Worm (Caenorhabditis elegans) whole organism, midembryonic: ENCODE results near the gene wee-1.1.

Source experiments
- T22C8.4 ChIP-seq: fragments of 200-800 bp; sonication (Bioruptor generic); IDR thresholded peaks from 2 replicates; pipeline ENCODE4 v1.3.6; 2022; ENCODE audit warnings: missing genetic modification characterization, missing compliant biosample characterization
- cog-1 ChIP-seq: sonication (generic microtip); optimal IDR thresholded peaks from 2 replicates; lab custom pipeline; 2016; ENCODE audit warnings: missing genetic modification characterization, missing compliant biosample characterization
- flt-1 ChIP-seq: fragments of 200-800 bp; sonication (Bioruptor generic); IDR thresholded peaks from 2 replicates; pipeline ENCODE4 v1.3.6; 2022; ENCODE audit warnings: missing genetic modification characterization, missing compliant biosample characterization
- klf-2 ChIP-seq: fragments of 200-800 bp; sonication (Bioruptor generic); conservative IDR thresholded peaks from 2 replicates; pipeline ENCODE4 v1.3.6; 2022; ENCODE audit warnings: missing genetic modification reagents, missing genetic modification characterization, missing compliant biosample characterization
- med-1 ChIP-seq: sonication (generic microtip); optimal IDR thresholded peaks from 2 replicates; lab custom pipeline; 2017; ENCODE audit warnings: missing genetic modification characterization, mild to moderate bottlenecking, missing compliant biosample characterization, antibody characterized with exemption, missing genetic modification reagents; ENCODE audit not compliant: insufficient read depth
- ref-1 ChIP-seq: fragments of 200-800 bp; sonication (Bioruptor generic); conservative IDR thresholded peaks from 2 replicates; pipeline ENCODE4 v1.3.6; 2022; ENCODE audit warnings: missing genetic modification reagents, missing genetic modification characterization, missing compliant biosample characterization
- tab-1 ChIP-seq: fragments of 200-800 bp; sonication (Bioruptor generic); IDR thresholded peaks from 2 replicates; pipeline ENCODE4 v1.3.6; 2022; ENCODE audit warnings: missing genetic modification characterization, missing compliant biosample characterization
- ztf-23 ChIP-seq: fragments of 200-800 bp; sonication (Bioruptor generic); IDR thresholded peaks from 2 replicates; pipeline ENCODE4 v1.3.6; 2022; ENCODE audit warnings: missing genetic modification reagents, missing genetic modification characterization, missing compliant biosample characterization
- ztf-29 ChIP-seq: fragments of 200-800 bp; sonication (Bioruptor generic); IDR thresholded peaks from 2 replicates; pipeline ENCODE4 v1.3.6; 2022; ENCODE audit warnings: missing genetic modification reagents, missing genetic modification characterization, missing compliant biosample characterization

Gene wee-1.1

DNA sequence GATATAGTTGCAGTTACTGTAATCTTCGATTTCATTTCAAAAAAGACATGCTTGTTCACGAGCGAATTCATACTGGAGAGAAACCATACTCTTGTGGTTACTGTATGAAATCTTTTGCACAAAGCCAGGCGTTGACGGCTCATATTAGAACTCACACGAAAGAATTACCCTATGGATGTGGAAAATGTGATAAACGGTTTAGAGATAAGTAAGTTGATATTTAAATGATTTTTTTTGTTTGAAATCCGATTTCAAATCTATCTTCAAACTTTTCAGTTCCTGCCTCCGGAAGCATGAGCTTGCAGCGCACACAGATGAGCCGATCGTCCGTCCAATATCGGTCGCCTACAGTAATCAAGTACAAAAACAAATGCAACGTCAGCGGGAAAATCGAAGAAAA, 24.5 kb downstream of the wee-1.1 start:
- no peak for TF ChIP-seq med-1 (GFP tag; lab: Kevin White, UChicago)
- TF ChIP-seq tab-1 (GFP tag; lab: Robert Waterston, UW), result no peak
- TF ChIP-seq T22C8.4 (GFP tag; lab: Robert Waterston, UW), result no peak
- no peak for TF ChIP-seq ztf-29 (GFP tag; lab: Robert Waterston, UW)
- TF ChIP-seq ztf-23, result no peak
- TF ChIP-seq flt-1 (GFP tag; lab: Robert Waterston, UW), result no peak
- no peak for TF ChIP-seq ref-1
- TF ChIP-seq cog-1, result no peak
- no peak for TF ChIP-seq klf-2 (GFP tag; lab: Robert Waterston, UW)

DNA sequence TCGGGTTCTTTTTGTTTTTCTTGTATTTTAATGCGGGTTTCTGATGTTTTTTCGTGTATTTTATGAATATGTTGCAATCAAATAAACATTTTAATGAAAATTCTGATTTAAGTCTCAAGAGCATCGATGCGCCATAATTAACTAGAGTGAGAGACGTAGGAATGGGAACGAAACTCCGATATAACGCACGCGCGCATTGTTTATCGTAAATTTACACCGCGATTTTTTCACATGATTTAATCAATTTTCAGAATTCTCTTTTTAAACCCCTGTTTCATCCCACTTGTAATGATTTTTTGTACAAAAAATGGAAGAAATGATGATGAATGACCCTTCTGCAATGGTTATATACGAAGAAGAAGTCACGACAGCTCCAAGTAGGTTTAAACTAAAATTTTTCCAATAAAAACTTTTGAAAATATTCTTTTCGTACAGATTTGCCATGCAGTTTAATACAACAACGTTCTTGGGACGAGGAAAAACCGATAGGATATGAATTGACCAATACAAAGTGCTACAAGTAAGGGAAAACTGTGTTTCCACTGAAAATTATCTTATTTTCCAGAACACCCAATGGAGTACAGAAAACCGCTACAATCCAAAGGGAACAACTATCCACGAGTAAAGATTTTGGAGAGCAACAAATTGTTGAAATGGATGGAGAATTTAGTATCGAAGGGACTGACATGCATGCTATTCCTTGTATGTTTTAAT, 25.8 kb downstream of the wee-1.1 start, which contains the start of gene zfp-2:
zfp-2 (plus strand) TSS at position 214 of the 714 bp plus-strand sequence.
- TF ChIP-seq cog-1 (no peak), ztf-23 (no peak), flt-1 (GFP tag; lab: Robert Waterston, UW) (no peak), ztf-29 (GFP tag; lab: Robert Waterston, UW) (no peak), med-1 (GFP tag; lab: Kevin White, UChicago) (no peak), T22C8.4 (GFP tag; lab: Robert Waterston, UW) (no peak), tab-1 (GFP tag; lab: Robert Waterston, UW) (no peak), klf-2 (GFP tag; lab: Robert Waterston, UW) (no peak), ref-1 (no peak)

DNA sequence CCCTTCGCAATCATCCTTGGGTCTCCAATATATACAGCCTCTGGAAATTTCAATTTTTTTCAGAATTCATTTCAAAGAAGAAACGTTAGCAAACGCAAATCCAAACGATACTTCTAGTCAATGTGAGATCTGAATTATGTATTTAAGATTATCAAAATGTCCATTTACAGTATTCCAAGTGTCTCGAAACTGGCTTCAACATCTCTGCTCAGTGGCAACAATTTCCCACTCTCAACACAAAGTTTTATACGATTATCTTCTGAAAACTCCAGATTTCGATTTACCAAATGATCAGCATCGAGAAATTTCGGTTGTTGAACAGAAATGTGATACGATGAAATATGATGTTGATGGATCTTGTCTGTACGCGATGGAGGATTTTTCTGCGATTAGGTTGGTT, 26.8 kb downstream of the wee-1.1 start:
- no peak for TF ChIP-seq flt-1 (GFP tag; lab: Robert Waterston, UW)
- TF ChIP-seq tab-1 (GFP tag; lab: Robert Waterston, UW), result no peak
- no peak for TF ChIP-seq ref-1
- TF ChIP-seq ztf-23, result no peak
- TF ChIP-seq T22C8.4 (GFP tag; lab: Robert Waterston, UW), result no peak
- no peak for TF ChIP-seq klf-2 (GFP tag; lab: Robert Waterston, UW)
- TF ChIP-seq cog-1, result no peak
- no peak for TF ChIP-seq ztf-29 (GFP tag; lab: Robert Waterston, UW)
- no peak for TF ChIP-seq med-1 (GFP tag; lab: Kevin White, UChicago)

DNA sequence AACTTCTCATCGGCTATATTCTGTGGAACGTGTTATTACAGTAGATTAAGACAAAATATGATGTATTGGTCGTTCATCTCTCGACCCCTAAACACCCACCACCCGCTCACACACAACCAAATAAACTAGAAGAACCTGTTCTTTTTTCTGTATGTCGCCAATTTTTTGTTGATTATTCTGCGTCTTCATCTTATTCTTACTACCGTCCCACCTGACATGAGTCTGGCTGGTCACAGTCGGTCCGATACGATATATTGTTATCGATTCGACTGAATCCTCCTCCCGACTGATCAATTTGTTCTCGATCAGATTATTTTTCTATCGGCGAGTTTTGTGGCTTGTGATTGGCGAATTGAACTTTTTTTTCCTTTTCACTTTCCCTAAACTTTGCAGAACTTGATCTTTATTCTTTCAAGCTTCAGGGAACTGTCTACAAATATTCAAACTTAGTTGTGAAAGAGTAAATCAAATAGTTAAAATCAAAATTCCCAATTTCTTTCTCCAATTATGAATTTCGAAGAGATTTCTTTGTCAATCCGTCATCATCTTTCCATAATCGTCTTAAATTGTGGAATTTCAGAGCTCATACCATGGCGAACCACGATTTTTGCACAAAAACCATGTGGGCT, 28.3 kb downstream of the wee-1.1 start, which contains the start of gene F35H8.2:
F35H8.2 (plus strand) TSS at position 579 of the 629 bp plus-strand sequence.
- TF ChIP-seq klf-2 (GFP tag; lab: Robert Waterston, UW), result no peak
- no peak for TF ChIP-seq cog-1
- TF ChIP-seq med-1 (GFP tag; lab: Kevin White, UChicago), result no peak
- no peak for TF ChIP-seq ztf-23
- no peak for TF ChIP-seq flt-1 (GFP tag; lab: Robert Waterston, UW)
- no peak for TF ChIP-seq T22C8.4 (GFP tag; lab: Robert Waterston, UW)
- no peak for TF ChIP-seq tab-1 (GFP tag; lab: Robert Waterston, UW)
- TF ChIP-seq ref-1, result no peak
- TF ChIP-seq ztf-29 (GFP tag; lab: Robert Waterston, UW), result no peak

DNA sequence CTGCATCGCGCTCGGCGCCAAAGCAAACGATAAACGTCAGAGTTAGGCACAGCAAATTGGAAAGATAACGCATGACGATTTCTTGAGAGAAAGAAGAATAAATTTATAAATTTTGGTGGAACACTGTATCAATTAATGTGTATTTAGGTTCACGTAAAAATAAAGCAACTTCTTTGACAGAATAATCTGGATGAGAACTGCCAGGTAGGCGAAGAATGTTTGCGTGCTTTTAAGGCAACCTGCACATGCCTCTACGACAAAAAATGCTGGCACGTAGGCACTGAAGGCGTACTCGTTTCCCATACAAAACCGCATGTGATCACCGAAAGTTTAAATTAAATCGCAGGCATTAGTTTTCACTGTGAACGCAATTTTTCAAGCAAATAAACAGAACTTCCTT, 30.2 kb downstream of the wee-1.1 start, which contains the start of gene F35H8.1:
F35H8.1 (minus strand) TSS at position 101 of the 400 bp plus-strand sequence.
- TF ChIP-seq ztf-23 (no peak), cog-1 (no peak), ztf-29 (GFP tag; lab: Robert Waterston, UW) (no peak), klf-2 (GFP tag; lab: Robert Waterston, UW) (no peak), ref-1 (no peak), T22C8.4 (GFP tag; lab: Robert Waterston, UW) (no peak)

DNA sequence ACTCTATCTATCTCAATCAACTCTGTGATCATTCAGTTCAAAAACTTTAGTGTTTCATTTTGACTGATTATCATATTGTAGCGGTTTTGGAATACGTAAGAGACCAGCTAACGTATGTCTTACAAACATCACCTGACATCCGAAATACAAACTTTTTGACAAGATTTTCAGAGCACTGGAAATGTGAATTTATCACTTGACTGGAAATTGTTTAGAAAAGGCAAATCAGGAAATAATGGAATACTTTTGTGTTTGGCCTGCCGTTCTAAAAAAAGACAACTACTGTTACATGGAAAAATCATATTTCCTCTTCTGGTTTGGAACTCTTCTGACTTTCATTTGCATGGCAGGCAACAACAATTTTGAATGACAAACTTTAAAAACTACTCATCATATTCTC, 31.8 kb downstream of the wee-1.1 start, which contains the start of gene F35H8.12:
F35H8.12 (plus strand) TSS at position 301 of the 400 bp plus-strand sequence.
- TF ChIP-seq klf-2 (GFP tag; lab: Robert Waterston, UW), result no peak
- TF ChIP-seq flt-1 (GFP tag; lab: Robert Waterston, UW), result no peak
- TF ChIP-seq ztf-23, result no peak
- no peak for TF ChIP-seq tab-1 (GFP tag; lab: Robert Waterston, UW)
- no peak for TF ChIP-seq med-1 (GFP tag; lab: Kevin White, UChicago)
- no peak for TF ChIP-seq ztf-29 (GFP tag; lab: Robert Waterston, UW)
- TF ChIP-seq cog-1, result no peak
- TF ChIP-seq ref-1, result no peak
- TF ChIP-seq T22C8.4 (GFP tag; lab: Robert Waterston, UW), result no peak

DNA sequence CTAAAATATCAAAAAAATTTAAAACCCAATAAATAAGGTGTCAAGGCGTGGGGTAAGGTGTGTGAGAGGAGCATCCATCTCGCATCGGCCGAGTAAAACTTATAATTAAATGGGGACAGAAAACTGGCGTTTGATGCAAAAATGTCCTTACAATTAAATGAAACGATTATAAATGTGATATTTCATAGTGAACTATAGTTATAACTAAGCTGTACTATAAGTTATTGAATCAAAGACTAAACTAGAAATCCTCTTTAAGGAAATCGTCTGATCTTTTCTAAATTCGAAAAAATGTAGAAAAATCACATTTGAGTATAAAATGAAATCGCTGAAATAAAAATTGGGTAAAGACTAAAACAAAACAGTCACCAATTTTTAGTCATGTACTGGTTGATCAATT, 32.6 kb downstream of the wee-1.1 start, which contains the start of gene sra-6:
sra-6 (minus strand) TSS at position 101 of the 400 bp plus-strand sequence.
- TF ChIP-seq ztf-23, result no peak

DNA sequence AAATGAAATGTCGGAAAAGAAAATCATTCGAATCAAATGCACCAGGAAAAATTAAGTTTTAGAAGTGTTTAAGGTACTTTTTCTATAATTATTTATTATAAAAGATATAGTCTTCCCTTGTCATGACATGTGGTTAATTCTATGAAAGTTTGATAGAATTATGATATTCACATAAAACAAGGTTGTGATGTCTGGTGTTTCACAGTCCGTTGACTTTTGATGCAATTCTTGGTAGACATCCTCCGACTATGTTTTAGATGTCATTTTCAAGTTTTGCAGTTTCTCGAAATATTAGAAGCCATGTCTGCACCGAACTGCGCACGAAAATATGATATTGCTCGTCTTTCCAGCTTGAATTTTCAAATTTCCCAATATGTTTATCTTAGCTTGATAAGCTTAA, 39.0 kb downstream of the wee-1.1 start, which contains the start of gene sra-7:
sra-7 (plus strand) TSS at position 301 of the 400 bp plus-strand sequence.
- no peak for TF ChIP-seq klf-2 (GFP tag; lab: Robert Waterston, UW)
- no peak for TF ChIP-seq flt-1 (GFP tag; lab: Robert Waterston, UW)
- TF ChIP-seq tab-1 (GFP tag; lab: Robert Waterston, UW), result no peak
- TF ChIP-seq cog-1, result no peak
- no peak for TF ChIP-seq ztf-29 (GFP tag; lab: Robert Waterston, UW)
- TF ChIP-seq ref-1, result no peak
- no peak for TF ChIP-seq T22C8.4 (GFP tag; lab: Robert Waterston, UW)
- no peak for TF ChIP-seq med-1 (GFP tag; lab: Kevin White, UChicago)
- no peak for TF ChIP-seq ztf-23

DNA sequence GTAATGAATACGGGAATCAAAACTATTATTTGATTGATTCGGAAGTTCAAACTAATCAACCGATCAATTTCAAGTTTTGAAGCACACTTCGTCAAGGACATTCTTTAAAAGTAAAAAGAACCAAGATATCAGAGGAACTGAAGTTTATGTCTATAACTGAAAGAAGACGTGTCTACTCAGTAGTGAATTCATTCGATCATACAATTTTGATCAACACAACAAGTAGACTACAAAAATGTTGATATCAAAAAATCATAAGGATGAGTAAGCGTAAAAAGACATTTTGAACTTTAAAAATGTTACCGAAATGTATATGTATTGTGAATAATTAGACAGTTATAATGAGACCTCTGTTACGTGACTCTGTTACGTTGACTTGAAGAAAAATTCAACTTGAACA, 40.6 kb downstream of the wee-1.1 start, which contains the start of gene sra-4:
sra-4 (minus strand) TSS at position 101 of the 400 bp plus-strand sequence.
- no peak for TF ChIP-seq ztf-23
- TF ChIP-seq T22C8.4 (GFP tag; lab: Robert Waterston, UW), result no peak
- no peak for TF ChIP-seq ref-1
- no peak for TF ChIP-seq ztf-29 (GFP tag; lab: Robert Waterston, UW)
- no peak for TF ChIP-seq tab-1 (GFP tag; lab: Robert Waterston, UW)
- TF ChIP-seq cog-1, result no peak
- TF ChIP-seq klf-2 (GFP tag; lab: Robert Waterston, UW), result no peak
- TF ChIP-seq flt-1 (GFP tag; lab: Robert Waterston, UW), result no peak
- no peak for TF ChIP-seq med-1 (GFP tag; lab: Kevin White, UChicago)
